Worm (Caenorhabditis elegans) whole organism, late embryonic: ENCODE measurements around the gene K01D12.9.

ENCODE experiments used
- ama-1 ChIP-seq: fragments of 150-350 bp; optimal IDR thresholded peaks from 2 replicates; lab custom pipeline; 2014
- ceh-18 ChIP-seq: sonication (generic microtip); optimal IDR thresholded peaks from 2 replicates; lab custom pipeline; 2016; ENCODE audit warnings: missing genetic modification characterization, missing compliant biosample characterization
- ceh-24 ChIP-seq: sonication (generic microtip); optimal IDR thresholded peaks from 2 replicates; lab custom pipeline; 2016; ENCODE audit warnings: mild to moderate bottlenecking, missing genetic modification characterization, missing compliant biosample characterization
- elt-2 ChIP-seq: sonication (generic microtip); optimal IDR thresholded peaks from 2 replicates; lab custom pipeline; 2016; ENCODE audit warnings: missing genetic modification reagents, missing genetic modification characterization, missing compliant biosample characterization
- eyg-1 ChIP-seq: sonication (generic microtip); optimal IDR thresholded peaks from 2 replicates; lab custom pipeline; 2016; ENCODE audit warnings: missing genotype, missing genetic modification characterization, missing compliant biosample characterization
- hlh-8 ChIP-seq: sonication (generic microtip); optimal IDR thresholded peaks from 2 replicates; lab custom pipeline; 2016; ENCODE audit warnings: missing genotype, missing genetic modification characterization, missing compliant biosample characterization
- lin-11 ChIP-seq: fragments of 200-800 bp; sonication (Bioruptor generic); optimal IDR thresholded peaks from 2 replicates; lab custom pipeline; 2018; ENCODE audit warnings: mild to moderate bottlenecking, missing genetic modification characterization, missing compliant biosample characterization
- mec-3 ChIP-seq: sonication (generic microtip); optimal IDR thresholded peaks from 2 replicates; lab custom pipeline; 2016; ENCODE audit warnings: borderline replicate concordance, missing genetic modification characterization, missing compliant biosample characterization
- pag-3 ChIP-seq: sonication (generic microtip); optimal IDR thresholded peaks from 2 replicates; lab custom pipeline; 2016; ENCODE audit warnings: missing compliant biosample characterization, missing genetic modification characterization, borderline replicate concordance
- pros-1 ChIP-seq: fragments of 150-350 bp; optimal IDR thresholded peaks from 2 replicates; lab custom pipeline; 2014; ENCODE audit warnings: missing biosample characterization, missing genetic modification reagents, missing genetic modification characterization
- ref-2 ChIP-seq: sonication (generic microtip); optimal IDR thresholded peaks from 2 replicates; lab custom pipeline; 2016; ENCODE audit warnings: missing genetic modification characterization, missing compliant biosample characterization
- sox-4 ChIP-seq: sonication (generic microtip); optimal IDR thresholded peaks from 2 replicates; lab custom pipeline; 2017; ENCODE audit warnings: mild to moderate bottlenecking, missing genetic modification characterization, inconsistent platforms, missing compliant biosample characterization
- tbx-7 ChIP-seq: sonication (generic microtip); optimal IDR thresholded peaks from 2 replicates; lab custom pipeline; 2016; ENCODE audit warnings: missing genotype, missing genetic modification characterization, missing compliant biosample characterization

ce11 chrV:12413651-12414114 lies 9.2 kb upstream of the K01D12.9 start, which contains the start of gene cdr-6:
- no peak for TF ChIP-seq pag-3 (tag; lab: Kevin White, UChicago)
- no peak for TF ChIP-seq lin-11 (tag; lab: Kevin White, UChicago)
- TF ChIP-seq elt-2 (tag; lab: Kevin White, UChicago): no peak
- TF ChIP-seq ama-1 (lab: Kevin White, UChicago): no peak
- no peak for TF ChIP-seq eyg-1 (tag; lab: Kevin White, UChicago)
- no peak for TF ChIP-seq hlh-8 (tag; lab: Kevin White, UChicago)
- no peak for TF ChIP-seq tbx-7 (tag; lab: Kevin White, UChicago)
- no peak for TF ChIP-seq sox-4
- TF ChIP-seq ref-2 (tag; lab: Kevin White, UChicago): no peak
- no peak for TF ChIP-seq mec-3 (tag; lab: Kevin White, UChicago)
- TF ChIP-seq ceh-24: no peak
- no peak for TF ChIP-seq pros-1 (tag; lab: Kevin White, UChicago)
- no peak for TF ChIP-seq ceh-18
